Worm (Caenorhabditis elegans) whole organism, late embryonic: Measurements from ENCODE around the gene tbb-6.

Experiments
- dmd-4 ChIP-seq: sonication (generic microtip); optimal IDR thresholded peaks from 2 replicates; lab custom pipeline; 2016; ENCODE audit warnings: borderline replicate concordance, missing genetic modification characterization, missing compliant biosample characterization
- pha-2 ChIP-seq: sonication (generic microtip); optimal IDR thresholded peaks from 2 replicates; lab custom pipeline; 2017; ENCODE audit warnings: mild to moderate bottlenecking, missing genetic modification characterization, missing compliant biosample characterization
- pha-4 ChIP-seq: fragments of 150-350 bp; optimal IDR thresholded peaks from 2 replicates; lab custom pipeline; 2018; ENCODE audit warnings: missing biosample characterization, missing genetic modification reagents, missing genetic modification characterization

DNA sequence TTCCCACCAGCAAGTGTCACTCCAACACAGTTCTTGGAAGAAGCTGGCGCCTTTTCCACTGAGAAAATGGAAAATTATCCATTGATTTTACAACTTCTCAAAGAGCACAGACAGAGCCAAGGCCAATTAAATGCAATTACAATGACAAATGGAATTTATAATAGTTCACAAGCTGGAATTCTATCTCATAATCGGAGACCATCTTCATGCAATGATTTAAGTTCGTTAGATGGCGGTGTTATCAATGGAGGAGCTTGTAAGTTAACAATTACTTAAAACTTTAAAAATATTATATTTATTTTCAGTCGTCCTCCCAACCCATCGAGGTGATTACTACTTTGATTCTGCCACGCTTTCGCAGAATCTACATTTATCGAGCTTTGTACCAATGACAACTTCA, 44.3 kb downstream of the tbb-6 start:
- TF ChIP-seq pha-2 (tag; lab: Kevin White, UChicago) (no peak), dmd-4 (no peak), pha-4 (tag; lab: Kevin White, UChicago) (no peak)
